Worm (Caenorhabditis elegans) whole organism, midembryonic: ENCODE data around the gene T28F12.1.

Experiments
- ref-1 ChIP-seq: fragments of 200-800 bp; sonication (Bioruptor generic); conservative IDR thresholded peaks from 2 replicates; pipeline ENCODE4 v1.3.6; 2022; ENCODE audit warnings: missing genetic modification reagents, missing genetic modification characterization, missing compliant biosample characterization
- ztf-29 ChIP-seq: fragments of 200-800 bp; sonication (Bioruptor generic); IDR thresholded peaks from 2 replicates; pipeline ENCODE4 v1.3.6; 2022; ENCODE audit warnings: missing genetic modification reagents, missing genetic modification characterization, missing compliant biosample characterization

DNA sequence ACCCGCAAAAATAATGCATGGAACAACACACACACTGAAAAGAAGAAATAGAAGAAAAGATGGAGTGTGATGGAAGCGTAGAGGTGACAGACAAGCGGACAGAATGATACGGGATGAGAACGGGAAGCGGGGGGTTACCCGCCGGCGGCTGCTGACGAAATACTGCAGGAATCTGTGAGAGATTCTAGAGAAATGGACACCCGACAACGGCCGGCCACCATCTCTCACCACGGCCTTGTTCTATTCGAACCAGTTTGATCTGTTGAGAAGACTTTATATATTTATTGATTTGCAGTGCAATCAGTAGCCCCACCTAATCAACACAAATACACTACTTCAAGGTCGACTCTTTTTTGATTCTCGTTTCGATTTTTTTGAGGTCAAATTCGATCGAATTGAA is 37.6 kb downstream of the T28F12.1 start:
- TF ChIP-seq ztf-29 (GFP tag; lab: Robert Waterston, UW) (no peak), ref-1 (GFP tag; lab: Robert Waterston, UW) (no peak)
